Worm (Caenorhabditis elegans) whole organism, L1 larva: ENCODE measurements around the gene kbp-1.

Experiments
- C04F5.9 ChIP-seq: sonication (generic microtip); optimal IDR thresholded peaks from 2 replicates; lab custom pipeline; 2016; ENCODE audit warnings: missing genetic modification characterization, missing compliant biosample characterization
- C34B4.2 ChIP-seq: sonication (generic microtip); optimal IDR thresholded peaks from 2 replicates; lab custom pipeline; 2017; ENCODE audit warnings: mild to moderate bottlenecking, missing genetic modification characterization, missing compliant biosample characterization
- Y116A8C.19 ChIP-seq: sonication (generic microtip); optimal IDR thresholded peaks from 2 replicates; lab custom pipeline; 2016; ENCODE audit warnings: missing compliant biosample characterization, missing genetic modification characterization, borderline replicate concordance
- aha-1 ChIP-seq: fragments of 150-350 bp; optimal IDR thresholded peaks from 2 replicates; lab custom pipeline; 2014; ENCODE audit warnings: missing biosample characterization, missing genetic modification characterization
- aly-2 ChIP-seq: fragments of 150-350 bp; optimal IDR thresholded peaks from 2 replicates; lab custom pipeline; 2014; ENCODE audit warnings: missing biosample characterization, missing genetic modification characterization
- ama-1 ChIP-seq: fragments of 150-350 bp; optimal IDR thresholded peaks from 2 replicates; lab custom pipeline; 2014
- ceh-63 ChIP-seq: fragments of 200-800 bp; sonication (Bioruptor generic); optimal IDR thresholded peaks from 2 replicates; lab custom pipeline; 2018; ENCODE audit warnings: mild to moderate bottlenecking, missing genetic modification characterization, missing compliant biosample characterization
- ceh-8 ChIP-seq: fragments of 200-800 bp; sonication (Bioruptor generic); optimal IDR thresholded peaks from 2 replicates; lab custom pipeline; 2018; ENCODE audit warnings: mild to moderate bottlenecking, missing genetic modification characterization, moderate library complexity, missing compliant biosample characterization
- ceh-90 ChIP-seq: sonication (generic microtip); optimal IDR thresholded peaks from 2 replicates; lab custom pipeline; 2016; ENCODE audit warnings: missing genetic modification characterization, missing compliant biosample characterization
- dsc-1 ChIP-seq: sonication (generic microtip); optimal IDR thresholded peaks from 2 replicates; lab custom pipeline; 2016; ENCODE audit warnings: mild to moderate bottlenecking, missing genetic modification characterization, missing compliant biosample characterization
- efl-1 ChIP-seq, 4 experiments: fragments of 150-350 bp; optimal IDR thresholded peaks in 3 of 4; peaks in 1 of 4; 1 replicate in 1 of 4; 2 replicates in 3 of 4; lab custom pipeline; 2014; ENCODE audit warnings: missing biosample characterization in 2 of 4, missing genetic modification characterization in 2 of 4, missing genetic modification reagents in 2 of 4
- ets-5 ChIP-seq: fragments of 200-800 bp; sonication (Bioruptor generic); IDR thresholded peaks from 2 replicates; pipeline ENCODE4 v1.3.6; 2022; ENCODE audit warnings: missing genetic modification characterization, missing compliant biosample characterization
- fkh-4 ChIP-seq: sonication (generic microtip); optimal IDR thresholded peaks from 2 replicates; lab custom pipeline; 2016; ENCODE audit warnings: missing compliant biosample characterization, missing genetic modification characterization, borderline replicate concordance
- fos-1 ChIP-seq: fragments of 150-350 bp; optimal IDR thresholded peaks from 2 replicates; lab custom pipeline; 2014; ENCODE audit warnings: missing biosample characterization, missing genetic modification characterization
- hlh-17 ChIP-seq: fragments of 200-800 bp; sonication (Bioruptor generic); optimal IDR thresholded peaks from 2 replicates; lab custom pipeline; 2018; ENCODE audit warnings: missing genetic modification characterization, mild to moderate bottlenecking, missing compliant biosample characterization, moderate library complexity, borderline replicate concordance
- lin-14 ChIP-seq: fragments of 200-800 bp; sonication (Bioruptor generic); optimal IDR thresholded peaks from 2 replicates; lab custom pipeline; 2018; ENCODE audit warnings: mild to moderate bottlenecking, missing genetic modification characterization, moderate library complexity, missing compliant biosample characterization
- lin-35 ChIP-seq, 2 experiments: fragments of 150-350 bp; optimal IDR thresholded peaks; 2 replicates each; lab custom pipeline; 2014; ENCODE audit warnings: missing biosample characterization in 2 of 2, missing genetic modification characterization in 2 of 2, missing genetic modification reagents in 2 of 2
- lsy-2 ChIP-seq, 2 experiments: fragments of 150-350 bp; optimal IDR thresholded peaks; 2 replicates each; lab custom pipeline; 2014; ENCODE audit warnings: missing biosample characterization in 2 of 2, missing genetic modification characterization in 2 of 2
- mef-2 ChIP-seq: fragments of 150-350 bp; optimal IDR thresholded peaks from 2 replicates; lab custom pipeline; 2014; ENCODE audit warnings: missing biosample characterization, missing genetic modification characterization
- nhr-11 ChIP-seq: fragments of 150-350 bp; optimal IDR thresholded peaks from 2 replicates; lab custom pipeline; 2014; ENCODE audit warnings: missing biosample characterization, missing genetic modification characterization
- nhr-20 ChIP-seq: sonication (generic microtip); optimal IDR thresholded peaks from 2 replicates; lab custom pipeline; 2016; ENCODE audit warnings: mild to moderate bottlenecking, missing genetic modification characterization, missing compliant biosample characterization
- nhr-47 ChIP-seq: sonication (generic microtip); optimal IDR thresholded peaks from 2 replicates; lab custom pipeline; 2016; ENCODE audit warnings: mild to moderate bottlenecking, missing genetic modification characterization, moderate library complexity, missing compliant biosample characterization
- nhr-71 ChIP-seq: sonication (generic microtip); optimal IDR thresholded peaks from 2 replicates; lab custom pipeline; 2016; ENCODE audit warnings: mild to moderate bottlenecking, missing genetic modification characterization, moderate library complexity, missing compliant biosample characterization
- nhr-76 ChIP-seq: sonication (generic microtip); optimal IDR thresholded peaks from 2 replicates; lab custom pipeline; 2017; ENCODE audit warnings: missing biosample characterization, missing genetic modification characterization
- nhr-77 ChIP-seq: fragments of 150-350 bp; optimal IDR thresholded peaks from 2 replicates; lab custom pipeline; 2014; ENCODE audit warnings: missing biosample characterization, missing genetic modification characterization
- nhr-84 ChIP-seq: sonication (generic microtip); optimal IDR thresholded peaks from 2 replicates; lab custom pipeline; 2017; ENCODE audit warnings: missing biosample characterization, missing genetic modification characterization
- nhr-85 ChIP-seq: sonication (generic microtip); peaks from one replicate; lab custom pipeline; 2016; ENCODE audit warnings: missing genetic modification characterization, inconsistent platforms, missing compliant biosample characterization
- nhr-90 ChIP-seq: sonication (generic microtip); optimal IDR thresholded peaks from 2 replicates; lab custom pipeline; 2016; ENCODE audit warnings: mild to moderate bottlenecking, missing genetic modification characterization, missing compliant biosample characterization; ENCODE audit not compliant: poor library complexity
- pqm-1 ChIP-seq: sonication (generic microtip); optimal IDR thresholded peaks from 3 replicates; lab custom pipeline; 2017; ENCODE audit warnings: missing biosample characterization, missing genetic modification characterization
- rnt-1 ChIP-seq: sonication (generic microtip); optimal IDR thresholded peaks from 2 replicates; lab custom pipeline; 2016; ENCODE audit warnings: mild to moderate bottlenecking, missing genetic modification characterization, moderate library complexity, missing compliant biosample characterization
- sptf-1 ChIP-seq: fragments of 150-350 bp; optimal IDR thresholded peaks from 2 replicates; lab custom pipeline; 2014; ENCODE audit warnings: missing biosample characterization, missing genetic modification characterization
- swsn-7 ChIP-seq: sonication (generic microtip); optimal IDR thresholded peaks from 2 replicates; lab custom pipeline; 2016; ENCODE audit warnings: missing genetic modification characterization, missing compliant biosample characterization
- tlp-1 ChIP-seq: fragments of 150-350 bp; optimal IDR thresholded peaks from 2 replicates; lab custom pipeline; 2014; ENCODE audit warnings: missing biosample characterization, missing genetic modification characterization
- unc-130 ChIP-seq: fragments of 150-350 bp; optimal IDR thresholded peaks from 2 replicates; lab custom pipeline; 2017; ENCODE audit warnings: missing biosample characterization, missing genetic modification characterization, inconsistent platforms
- unc-62 ChIP-seq: fragments of 150-350 bp; optimal IDR thresholded peaks from 2 replicates; lab custom pipeline; 2014; ENCODE audit warnings: missing biosample characterization, missing genetic modification reagents, missing genetic modification characterization
- zag-1 ChIP-seq: fragments of 150-350 bp; optimal IDR thresholded peaks from 2 replicates; lab custom pipeline; 2014; ENCODE audit warnings: missing biosample characterization, missing genetic modification characterization
- zip-4 ChIP-seq: fragments of 200-800 bp; sonication (Bioruptor generic); optimal IDR thresholded peaks from 2 replicates; lab custom pipeline; 2018; ENCODE audit warnings: mild to moderate bottlenecking, missing genetic modification characterization, moderate library complexity, missing compliant biosample characterization

The kbp-1 gene

DNA sequence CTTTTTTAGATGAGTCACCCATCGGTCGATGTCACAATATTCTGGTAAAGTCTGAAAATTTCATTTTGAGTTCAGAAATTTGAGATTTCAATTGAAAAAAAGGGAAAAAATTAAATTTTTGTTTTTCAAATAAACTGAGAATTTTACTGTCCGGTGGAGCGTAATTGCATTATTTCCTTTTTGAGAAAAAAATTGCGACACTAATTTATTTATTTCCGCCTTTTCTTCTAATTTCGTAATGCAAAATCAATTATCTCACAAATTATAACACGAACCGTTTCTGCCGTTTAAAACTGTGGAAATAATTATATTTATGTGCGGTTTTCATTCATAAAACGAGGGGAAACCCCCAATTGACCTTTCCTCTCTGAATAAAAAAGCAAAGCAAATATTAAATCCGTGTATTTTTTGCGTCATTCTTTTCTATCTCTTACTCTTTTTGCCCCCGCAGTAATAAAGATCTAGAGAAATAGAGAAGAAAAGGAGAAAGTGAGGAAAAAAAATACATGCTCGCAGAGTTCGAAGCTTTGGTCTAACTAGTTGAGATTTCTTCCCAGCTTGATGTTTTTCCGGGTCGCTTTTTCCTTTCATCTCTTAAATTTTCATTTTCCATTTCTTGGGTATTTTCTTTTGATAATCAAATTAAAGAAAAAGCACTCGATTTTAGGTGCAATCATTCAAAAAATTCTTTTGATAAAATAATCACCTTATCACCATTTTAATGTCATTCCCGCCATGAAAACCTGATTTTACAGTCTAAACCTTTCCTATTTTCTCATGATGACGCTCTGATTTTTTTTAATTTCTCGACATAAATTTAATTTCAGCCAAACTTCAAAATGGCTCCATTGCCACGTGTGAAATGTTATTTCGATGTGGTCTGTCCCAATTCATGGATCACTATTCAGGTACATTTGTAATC lies 33.9 kb downstream of the kbp-1 start, which contains the start of the genes brc-2 and T07E3.3 (continued):
- TF ChIP-seq nhr-77 (tag; lab: Kevin White, UChicago) (no peak), mef-2 (no peak), nhr-85 (peak; percentile 43), tlp-1 (tag; lab: Kevin White, UChicago) (no peak), unc-130 (tag; lab: Kevin White, UChicago) (no peak), swsn-7 (tag; lab: Kevin White, UChicago) (no peak), nhr-84 (tag; lab: Kevin White, UChicago) (no peak), unc-62 (GFP tag; lab: Kevin White, UChicago) (no peak), zip-4 (GFP tag; lab: Kevin White, UChicago) (no peak), ama-1 (lab: Kevin White, UChicago) (no peak), ets-5 (no peak), lin-35 (GFP tag; optimal IDR thresholded peaks at IDR 0.05; lab: Kevin White, UChicago) (peak in 1 of 2 experiments; percentile 17), nhr-11 (tag; lab: Kevin White, UChicago) (no peak), hlh-17 (no peak), fos-1 (tag; lab: Kevin White, UChicago) (no peak), fkh-4 (tag; lab: Kevin White, UChicago) (no peak), Y116A8C.19 (no peak), nhr-90 (tag; lab: Kevin White, UChicago) (no peak), sptf-1 (tag; lab: Kevin White, UChicago) (no peak), C34B4.2 (tag; lab: Kevin White, UChicago) (no peak), nhr-47 (tag; lab: Kevin White, UChicago) (peak; percentile 1), C04F5.9 (tag; lab: Kevin White, UChicago) (no peak), aha-1 (tag; lab: Kevin White, UChicago) (no peak), ceh-8 (GFP tag; lab: Kevin White, UChicago) (no peak), dsc-1 (peak; percentile 31), nhr-71 (tag; lab: Kevin White, UChicago) (peak; percentile 5), ceh-90 (tag; lab: Kevin White, UChicago) (no peak)
- TF ChIP-seq, all 84 proteins: peak for 13

DNA sequence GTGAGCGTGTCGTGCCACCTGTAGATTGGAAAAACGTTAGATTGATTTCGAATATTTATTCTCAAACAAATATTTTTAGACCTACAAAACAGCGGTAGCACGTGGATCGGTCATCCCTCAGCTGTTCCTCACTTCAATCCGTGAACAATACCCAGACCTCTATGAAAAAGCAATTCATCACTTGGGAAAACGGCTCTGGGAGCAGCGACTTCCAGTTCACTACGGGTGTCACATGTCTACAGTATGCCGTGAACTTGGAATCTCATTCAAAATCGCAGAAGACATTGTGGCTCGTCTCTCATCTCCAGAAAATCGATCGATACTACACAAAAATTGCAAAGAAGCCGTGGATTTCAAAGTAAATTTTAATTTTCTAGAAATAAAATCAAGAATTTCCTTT lies 35.0 kb downstream of the kbp-1 start:
- TF ChIP-seq lsy-2 (tag; optimal IDR thresholded peaks at IDR 0.05; lab: Kevin White, UChicago) = peak in 1 of 2 experiments; percentile 51
- peak; percentile 6 for TF ChIP-seq lin-14 (GFP tag; lab: Kevin White, UChicago)
- no peak for TF ChIP-seq zag-1
- no peak for TF ChIP-seq efl-1 (optimal IDR thresholded peaks at IDR 0.05; lab: Kevin White, UChicago)
- TF ChIP-seq efl-1 (GFP tag; optimal IDR thresholded peaks at IDR 0.05 in 1 of 2; lab: Kevin White, UChicago) = peak in 1 of 2 experiments; percentile 58
- peak; percentile 52 for TF ChIP-seq rnt-1
- TF ChIP-seq nhr-85 = no peak
- TF ChIP-seq, all 84 proteins: peak for 4

DNA sequence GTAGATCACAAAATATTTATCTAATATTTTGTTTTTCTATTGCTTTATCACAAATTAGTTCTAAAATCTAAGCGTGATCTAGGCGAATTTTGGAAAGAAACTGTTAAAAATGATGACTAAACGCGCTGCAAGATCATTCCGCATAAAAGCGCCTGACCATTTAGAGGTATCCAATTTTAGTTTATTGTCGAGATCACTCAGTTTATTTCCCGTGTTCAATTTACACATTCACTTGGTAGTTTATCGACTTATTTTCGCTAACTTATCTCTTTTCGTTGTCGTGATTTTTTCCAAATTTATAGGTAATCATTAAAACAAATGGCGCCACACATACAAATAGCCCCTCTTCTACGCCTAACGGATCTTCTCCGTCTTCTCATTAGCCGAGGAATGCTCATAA lies 37.0 kb downstream of the kbp-1 start, which contains the start of gene T07E3.2:
Gene T07E3.2 (plus strand): TSS at position 301 of the 400 bp plus-strand sequence.
- TF ChIP-seq aly-2 (tag; lab: Kevin White, UChicago) = no peak
- peak; percentile 10 for TF ChIP-seq unc-130 (tag; lab: Kevin White, UChicago)
- no peak for TF ChIP-seq nhr-85

- TF ChIP-seq nhr-85 (no peak), ceh-63 (GFP tag; lab: Kevin White, UChicago) (no peak), zag-1 (no peak), dsc-1 (no peak), pqm-1 (tag; lab: Kevin White, UChicago) (no peak), nhr-20 (no peak), lin-14 (GFP tag; lab: Kevin White, UChicago) (peak; percentile 2), nhr-76 (no peak)
These were observed 42.9 kb downstream of the kbp-1 start, which contains the start of gene pdf-1 for ce11 chrIII:6912381-6912780. Gene pdf-1, minus strand, starts transcription at chrIII:6912481.
